Worm (Caenorhabditis elegans) whole organism, early embryonic: ENCODE results near the gene nphp-4.

Experiments
- F13C5.2 ChIP-seq: sonication (generic microtip); optimal IDR thresholded peaks from 2 replicates; lab custom pipeline; 2017; ENCODE audit warnings: mild to moderate bottlenecking, missing genetic modification characterization, inconsistent platforms, missing compliant biosample characterization
- aly-1 ChIP-seq: sonication (generic microtip); optimal IDR thresholded peaks from 2 replicates; lab custom pipeline; 2016; ENCODE audit warnings: missing genetic modification characterization, missing compliant biosample characterization
- ama-1 ChIP-seq: fragments of 150-350 bp; optimal IDR thresholded peaks from 2 replicates; lab custom pipeline; 2014
- flt-1 ChIP-seq: fragments of 200-800 bp; sonication (Bioruptor generic); IDR thresholded peaks from 2 replicates; pipeline ENCODE4 v1.3.6; 2022; ENCODE audit warnings: missing genetic modification characterization, missing compliant biosample characterization
- hmg-4 ChIP-seq: fragments of 200-800 bp; sonication (Bioruptor generic); optimal IDR thresholded peaks from 2 replicates; lab custom pipeline; 2018; ENCODE audit warnings: mild to moderate bottlenecking, missing genetic modification characterization, missing compliant biosample characterization
- scrt-1 ChIP-seq: fragments of 200-800 bp; sonication (Bioruptor generic); IDR thresholded peaks from 2 replicates; pipeline ENCODE4 v1.3.6; 2022; ENCODE audit warnings: missing genetic modification characterization, missing compliant biosample characterization
- tra-4 ChIP-seq: sonication (generic microtip); optimal IDR thresholded peaks from 2 replicates; lab custom pipeline; 2017; ENCODE audit warnings: missing genetic modification characterization, missing compliant biosample characterization

- no peak for TF ChIP-seq tra-4 (tag; lab: Kevin White, UChicago)
- no peak for TF ChIP-seq flt-1 (GFP tag; lab: Robert Waterston, UW)
- no peak for TF ChIP-seq ama-1 (lab: Kevin White, UChicago)
- no peak for TF ChIP-seq hmg-4 (GFP tag; lab: Kevin White, UChicago)
- TF ChIP-seq F13C5.2: no peak
- TF ChIP-seq scrt-1 (GFP tag; lab: Robert Waterston, UW): no peak
- TF ChIP-seq aly-1 (tag; lab: Kevin White, UChicago): no peak
Observed at ce11 chrV:11843678-11844366, at the start of gene nphp-4.
